Worm (Caenorhabditis elegans): ENCODE measurements around the gene manf-1.

DNA sequence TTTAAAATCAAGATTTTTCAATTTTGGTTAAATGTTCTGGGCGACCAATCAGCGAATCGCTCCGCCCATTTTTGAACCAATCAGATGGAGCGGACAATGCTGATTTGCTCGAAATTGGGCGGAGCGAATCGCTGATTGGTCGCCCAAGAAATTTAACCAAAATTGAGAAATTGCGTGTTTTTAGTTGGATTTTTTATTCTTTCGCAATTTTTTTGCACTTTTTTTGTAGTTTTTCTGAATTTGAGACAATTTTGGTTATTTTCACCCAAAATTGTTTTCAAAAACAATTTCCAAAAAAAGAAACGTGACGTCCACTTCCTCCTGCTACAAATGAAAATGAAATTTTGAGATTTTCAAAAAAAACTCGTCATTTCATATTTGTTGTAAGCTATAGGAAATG, 41.6 kb downstream of the manf-1 start, which contains the start of gene dml-1:
- no peak for TF ChIP-seq T22C8.4 (GFP tag; IDR thresholded peaks at IDR 0.05)
- TF ChIP-seq klf-2 (GFP tag; conservative IDR thresholded peaks at IDR 0.05) = no peak
- TF ChIP-seq flt-1 (GFP tag; IDR thresholded peaks at IDR 0.05) = no peak
- TF ChIP-seq ztf-29 (GFP tag; IDR thresholded peaks at IDR 0.05) = no peak
- no peak for TF ChIP-seq ref-1 (GFP tag; conservative IDR thresholded peaks at IDR 0.05)
- no peak for TF ChIP-seq ztf-23 (GFP tag; IDR thresholded peaks at IDR 0.05)
- no peak for TF ChIP-seq med-1 (GFP tag; optimal IDR thresholded peaks at IDR 0.05; ENCODE audit: insufficient read depth)
- no peak for TF ChIP-seq tab-1 (GFP tag; IDR thresholded peaks at IDR 0.05)
- no peak for TF ChIP-seq cog-1 (tag; optimal IDR thresholded peaks at IDR 0.05)

Measured in whole organism, midembryonic.